Worm (Caenorhabditis elegans): Measurements from ENCODE around the gene B0464.9.

B0464.9 gene

ce11 chrIII:9487454-9487853, 21.9 kb downstream of the B0464.9 start:
- TF ChIP-seq irx-1 (tag; optimal IDR thresholded peaks at IDR 0.05), result no peak
- no peak for TF ChIP-seq fkh-10 (GFP tag; optimal IDR thresholded peaks at IDR 0.05)
- TF ChIP-seq elt-2 (tag; optimal IDR thresholded peaks at IDR 0.05), result peak; percentile 6
- TF ChIP-seq nhr-71 (tag; optimal IDR thresholded peaks at IDR 0.05), result no peak
- TF ChIP-seq nhr-19 (GFP tag; conservative IDR thresholded peaks at IDR 0.05), result no peak
- TF ChIP-seq ceh-88 (GFP tag; IDR thresholded peaks at IDR 0.05), result no peak
- TF ChIP-seq nhr-84 (tag; optimal IDR thresholded peaks at IDR 0.05), result no peak
- TF ChIP-seq unc-62 (GFP tag; optimal IDR thresholded peaks at IDR 0.05), result no peak

- TF ChIP-seq hlh-4 (tag; optimal IDR thresholded peaks at IDR 0.05), result no peak
- TF ChIP-seq grh-1 (GFP tag; IDR thresholded peaks at IDR 0.05), result no peak
Measured at ce11 chrIII:9488027-9488426, 22.5 kb downstream of the B0464.9 start.

- TF ChIP-seq ceh-82 (tag; optimal IDR thresholded peaks at IDR 0.05) (no peak), unc-130 (tag; optimal IDR thresholded peaks at IDR 0.05) (no peak), sup-37 (GFP tag; optimal IDR thresholded peaks at IDR 0.05) (no peak), zip-4 (GFP tag; optimal IDR thresholded peaks at IDR 0.05) (no peak), nhr-90 (tag; optimal IDR thresholded peaks at IDR 0.05; ENCODE audit: poor library complexity) (no peak), nhr-84 (tag; optimal IDR thresholded peaks at IDR 0.05) (no peak), lin-14 (GFP tag; optimal IDR thresholded peaks at IDR 0.05) (no peak), mdl-1 (tag; optimal IDR thresholded peaks at IDR 0.05) (no peak)
Measured at ce11 chrIII:9488431-9488830, 22.9 kb downstream of the B0464.9 start, which contains the start of gene nlp-36. nlp-36 (plus strand) TSS chrIII:9488731.

ce11 chrIII:9489798-9490197, 24.2 kb downstream of the B0464.9 start:
- TF ChIP-seq ceh-8 (GFP tag; optimal IDR thresholded peaks at IDR 0.05), result no peak
- no peak for TF ChIP-seq sox-4 (tag; optimal IDR thresholded peaks at IDR 0.05)
- TF ChIP-seq nhr-71 (tag; optimal IDR thresholded peaks at IDR 0.05), result no peak
- no peak for TF ChIP-seq nhr-76 (tag; optimal IDR thresholded peaks at IDR 0.05)
- TF ChIP-seq efl-1 (optimal IDR thresholded peaks at IDR 0.05), result no peak
- peak in 1 of 2 experiments; percentile 91 for TF ChIP-seq efl-1 (GFP tag; optimal IDR thresholded peaks at IDR 0.05 in 1 of 2)
- no peak for TF ChIP-seq F16B12.6 (tag; optimal IDR thresholded peaks at IDR 0.05)

ce11 chrIII:9490783-9491547, 25.4 kb downstream of the B0464.9 start, which contains the start of the genes dars-1 and ctr-9:
dars-1 (minus strand) TSS chrIII:9491215.
ctr-9 (plus strand) TSS chrIII:9491396.
- TF ChIP-seq lin-35 (GFP tag; optimal IDR thresholded peaks at IDR 0.05), result peak; percentile 13 to 53
- TF ChIP-seq pag-3 (tag; optimal IDR thresholded peaks at IDR 0.05; ENCODE audit: borderline replicate concordance, insufficient read depth), result no peak
- peak in 1 of 3 experiments; percentile 0 for TF ChIP-seq ceh-82 (tag; optimal IDR thresholded peaks at IDR 0.05)
- peak; percentile 86 for TF ChIP-seq F16B12.6 (tag; optimal IDR thresholded peaks at IDR 0.05)
- peak in 1 of 2 experiments; percentile 52 for TF ChIP-seq efl-1 (optimal IDR thresholded peaks at IDR 0.05)
- TF ChIP-seq efl-1 (GFP tag; optimal IDR thresholded peaks at IDR 0.05 in 1 of 2), result peak; percentile 24 to 95
- TF ChIP-seq zip-4 (GFP tag; optimal IDR thresholded peaks at IDR 0.05), result peak; percentile 25
- peak; percentile 11 for TF ChIP-seq nhr-71 (tag; optimal IDR thresholded peaks at IDR 0.05)
- TF ChIP-seq snu-23 (GFP tag; optimal IDR thresholded peaks at IDR 0.05), result peak; percentile 24
- no peak for TF ChIP-seq unc-130 (tag; optimal IDR thresholded peaks at IDR 0.05)
- peak; percentile 13 for TF ChIP-seq nhr-47 (tag; optimal IDR thresholded peaks at IDR 0.05)
- TF ChIP-seq lir-3 (tag; optimal IDR thresholded peaks at IDR 0.05; ENCODE audit: poor library complexity), result no peak
- TF ChIP-seq nhr-11 (tag; optimal IDR thresholded peaks at IDR 0.05), result no peak
- peak; percentile 14 to 47 for TF ChIP-seq lsy-2 (tag; optimal IDR thresholded peaks at IDR 0.05)
- no peak for TF ChIP-seq Y116A8C.19 (tag; optimal IDR thresholded peaks at IDR 0.05; ENCODE audit: borderline replicate concordance)
- TF ChIP-seq ztf-4 (tag; optimal IDR thresholded peaks at IDR 0.05), result no peak
- peak; percentile 10 to 59 (median 48) for TF ChIP-seq dpl-1 (GFP tag; optimal IDR thresholded peaks at IDR 0.05)
